Fruit fly (Drosophila melanogaster): ENCODE data around the gene CG6813.

Gene CG6813

DNA sequence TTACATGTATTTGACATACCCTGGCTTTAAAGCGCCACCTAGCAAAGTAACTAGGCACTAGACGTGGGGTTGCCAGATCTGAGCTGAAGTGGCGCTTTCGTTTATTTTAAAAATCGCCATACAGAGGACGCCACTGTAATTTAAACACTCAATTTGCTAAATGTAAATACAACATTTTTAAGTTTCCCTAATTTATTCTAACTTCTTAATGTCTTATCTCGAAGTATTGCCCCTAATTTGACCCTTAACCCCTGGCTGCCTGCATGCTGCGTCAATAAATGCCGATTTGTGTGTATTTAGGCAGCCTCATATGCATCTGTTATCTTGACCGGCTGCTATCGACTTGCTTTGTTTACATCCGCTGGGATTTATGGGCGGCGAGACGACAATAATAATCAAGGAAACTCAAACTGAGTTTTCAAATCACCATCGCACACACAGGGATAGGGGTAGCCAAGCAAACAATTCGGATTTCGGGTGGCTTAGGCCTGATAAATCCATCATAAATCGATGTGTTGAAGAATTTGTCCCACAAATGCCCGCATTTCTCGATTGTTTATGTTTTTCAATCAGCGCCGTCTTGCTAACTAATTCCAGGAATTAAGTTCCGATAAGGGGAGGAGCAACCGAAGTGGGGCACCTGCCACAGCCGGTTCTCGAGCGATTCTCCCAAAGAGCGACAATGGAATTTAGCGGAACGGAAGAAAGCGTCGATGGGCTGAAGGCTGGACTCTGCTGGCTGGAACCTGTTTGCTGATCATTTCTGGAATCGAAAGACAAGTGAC lies 13.0 kb downstream of the CG6813 start (continued):
- TF ChIP-seq CG12104 (GFP tag; optimal IDR thresholded peaks at IDR 0.05), result peak; percentile 14
- TF ChIP-seq zfh2 (GFP tag; optimal IDR thresholded peaks at IDR 0.05), result peak; percentile 3
- no peak for TF ChIP-seq kah (GFP tag; optimal IDR thresholded peaks at IDR 0.05)
- peak; percentile 76 for TF ChIP-seq Sox102F (GFP tag; optimal IDR thresholded peaks at IDR 0.05)
- 0 out of 4 replicates have a peak, but pooled peaks have one; percentile 21 for TF ChIP-seq chinmo (GFP tag; IDR thresholded peaks at IDR 0.05; ENCODE audit: partially characterized antibody)
- peak; percentile 15 for TF ChIP-seq Oli (tag; optimal IDR thresholded peaks at IDR 0.05)
- no peak for TF ChIP-seq CG17912 (GFP tag; optimal IDR thresholded peaks at IDR 0.05)
- TF ChIP-seq dati (GFP tag; IDR thresholded peaks at IDR 0.05), result no peak
- TF ChIP-seq CG6254 (GFP tag; optimal IDR thresholded peaks at IDR 0.05), result no peak
- peak; percentile 43 for TF ChIP-seq Fer1 (GFP tag; optimal IDR thresholded peaks at IDR 0.05)
- peak; percentile 90 for TF ChIP-seq Lhr (GFP tag; optimal IDR thresholded peaks at IDR 0.05)
- TF ChIP-seq CG12769 (tag; optimal IDR thresholded peaks at IDR 0.05), result peak; percentile 29
- peak; percentile 17 for TF ChIP-seq CG2116 (GFP tag; optimal IDR thresholded peaks at IDR 0.05)
- peak; percentile 43 for TF ChIP-seq CG12659 (GFP tag; optimal IDR thresholded peaks at IDR 0.05)
- peak; percentile 45 for TF ChIP-seq tio (GFP tag; optimal IDR thresholded peaks at IDR 0.05)
- TF ChIP-seq CG2678 (tag; optimal IDR thresholded peaks at IDR 0.05), result no peak
- peak; percentile 85 for TF ChIP-seq Xbp1 (GFP tag; optimal IDR thresholded peaks at IDR 0.05)
- peak; percentile 87 for TF ChIP-seq CG8290 (GFP tag; optimal IDR thresholded peaks at IDR 0.05)
- TF ChIP-seq CG8290 (tag; optimal IDR thresholded peaks at IDR 0.05), result peak in 1 of 2 experiments; percentile 68
- peak; percentile 40 for TF ChIP-seq eyg (GFP tag; optimal IDR thresholded peaks at IDR 0.05)
- TF ChIP-seq peb (GFP tag; IDR thresholded peaks at IDR 0.05), result no peak
- TF ChIP-seq kay (GFP tag; optimal IDR thresholded peaks at IDR 0.05), result no peak
- TF ChIP-seq psq (GFP tag; optimal IDR thresholded peaks at IDR 0.05), result peak; percentile 48
- peak; percentile 29 for TF ChIP-seq ab (GFP tag; optimal IDR thresholded peaks at IDR 0.05)
- TF ChIP-seq CG32772 (GFP tag; IDR thresholded peaks at IDR 0.05), result peak; percentile 74
- TF ChIP-seq dmrt11E (tag; optimal IDR thresholded peaks at IDR 0.05), result peak; percentile 61
- no peak for TF ChIP-seq CG15011 (GFP tag; optimal IDR thresholded peaks at IDR 0.05)
- TF ChIP-seq CG7372 (GFP tag; IDR thresholded peaks at IDR 0.05), result peak; percentile 55; the same call in 1 of the 2 replicates
- TF ChIP-seq pho (GFP tag; optimal IDR thresholded peaks at IDR 0.05), result peak; percentile 43
- no peak for TF ChIP-seq fru (optimal IDR thresholded peaks at IDR 0.05)
- peak; percentile 75 for TF ChIP-seq sisA (GFP tag; IDR thresholded peaks at IDR 0.05)
- peak; percentile 9; the same call in 1 of the 2 replicates for TF ChIP-seq stc (GFP tag; IDR thresholded peaks at IDR 0.05)
- TF ChIP-seq CG2712 (tag; optimal IDR thresholded peaks at IDR 0.05), result peak; percentile 78
- peak; percentile 75 for TF ChIP-seq HmgZ (tag; optimal IDR thresholded peaks at IDR 0.05)
- TF ChIP-seq CG2120 (GFP tag; optimal IDR thresholded peaks at IDR 0.05), result peak; percentile 68
- TF ChIP-seq CG8944 (GFP tag; optimal IDR thresholded peaks at IDR 0.05), result peak; percentile 72
- TF ChIP-seq Sin3A (optimal IDR thresholded peaks at IDR 0.05), result no peak
- TF ChIP-seq Adf1 (GFP tag; IDR thresholded peaks at IDR 0.05), result no peak
- TF ChIP-seq CG13424 (tag; optimal IDR thresholded peaks at IDR 0.05), result peak; percentile 44
- peak; percentile 62 for TF ChIP-seq Aef1 (GFP tag; IDR thresholded peaks at IDR 0.05)
- TF ChIP-seq maf-S (GFP tag; optimal IDR thresholded peaks at IDR 0.05), result peak; percentile 18
- no peak for TF ChIP-seq CG10147 (GFP tag; optimal IDR thresholded peaks at IDR 0.05)
- TF ChIP-seq gsb-n (tag; optimal IDR thresholded peaks at IDR 0.05), result peak; percentile 21
- TF ChIP-seq CG10959 (GFP tag; IDR thresholded peaks at IDR 0.05), result peak; percentile 40; the same call in 1 of the 2 replicates
- TF ChIP-seq yki (optimal IDR thresholded peaks at IDR 0.05), result peak; percentile 52
- peak; percentile 30 for TF ChIP-seq emc (GFP tag; optimal IDR thresholded peaks at IDR 0.05)
- TF ChIP-seq fd96Cb (tag; optimal IDR thresholded peaks at IDR 0.05), result peak; percentile 38
- TF ChIP-seq Mad (GFP tag; optimal IDR thresholded peaks at IDR 0.05), result peak; percentile 45
- no peak for TF ChIP-seq sna (GFP tag; IDR thresholded peaks at IDR 0.05; ENCODE audit: partially characterized antibody)
- peak; percentile 46 for TF ChIP-seq Hmr (GFP tag; optimal IDR thresholded peaks at IDR 0.05)
- no peak for TF ChIP-seq cad (GFP tag; optimal IDR thresholded peaks at IDR 0.05)

Data from whole organism, embryonic.